Fruit fly (Drosophila melanogaster): Measurements from ENCODE around the gene CG14411.

Gene CG14411

dm6 chrX:14839047-14839446, 6.6 kb downstream of the CG14411 start, which contains the start of the genes CG32590 and Flo2 (continued):
- peak; percentile 60 for TF ChIP-seq sug (tag; optimal IDR thresholded peaks at IDR 0.05)
- peak; percentile 88 for TF ChIP-seq CG34422 (GFP tag; IDR thresholded peaks at IDR 0.05)
- peak; percentile 84 for TF ChIP-seq Rfx (GFP tag; IDR thresholded peaks at IDR 0.05)
- TF ChIP-seq kni (GFP tag; optimal IDR thresholded peaks at IDR 0.05), result no peak
- peak; percentile 90 for TF ChIP-seq vvl (GFP tag; IDR thresholded peaks at IDR 0.05)
- 0 out of 2 replicates have a peak, but pooled peaks have one; percentile 22 for TF ChIP-seq Doc2 (GFP tag; IDR thresholded peaks at IDR 0.05)
- no peak for TF ChIP-seq bigmax (GFP tag; optimal IDR thresholded peaks at IDR 0.05)
- TF ChIP-seq YL-1 (GFP tag; optimal IDR thresholded peaks at IDR 0.05), result no peak
- peak; percentile 69 for TF ChIP-seq CG10267 (tag; optimal IDR thresholded peaks at IDR 0.05)
- TF ChIP-seq CG12104 (GFP tag; optimal IDR thresholded peaks at IDR 0.05), result peak; percentile 13
- TF ChIP-seq vnd (GFP tag; IDR thresholded peaks at IDR 0.05; ENCODE audit: partially characterized antibody), result peak; percentile 98
- peak; percentile 61 for TF ChIP-seq CG7839 (tag; optimal IDR thresholded peaks at IDR 0.05)
- TF ChIP-seq Doc3 (GFP tag; IDR thresholded peaks at IDR 0.05; ENCODE audit: partially characterized antibody), result peak; percentile 97
- TF ChIP-seq CG17568 (GFP tag; optimal IDR thresholded peaks at IDR 0.05), result no peak
- no peak for TF ChIP-seq lov (optimal IDR thresholded peaks at IDR 0.05)
- TF ChIP-seq lov (GFP tag; IDR thresholded peaks at IDR 0.05), result peak; percentile 47; the same call in 1 of the 3 replicates
- TF ChIP-seq CG8388 (GFP tag; optimal IDR thresholded peaks at IDR 0.05), result peak; percentile 58
- TF ChIP-seq dimm (GFP tag; IDR thresholded peaks at IDR 0.05), result 0 out of 2 replicates have a peak, but pooled peaks have one; percentile 5
- TF ChIP-seq gce (GFP tag; IDR thresholded peaks at IDR 0.05), result peak; percentile 53; the same call in 1 of the 3 replicates
- peak; percentile 72; the same call in 1 of the 2 replicates for TF ChIP-seq Oaz (GFP tag; IDR thresholded peaks at IDR 0.05)
- TF ChIP-seq TFAM (GFP tag; optimal IDR thresholded peaks at IDR 0.05), result no peak
- TF ChIP-seq CG9876 (GFP tag; optimal IDR thresholded peaks at IDR 0.05), result peak; percentile 34
- TF ChIP-seq CG10209 (GFP tag; optimal IDR thresholded peaks at IDR 0.05), result peak; percentile 41
- peak; percentile 4 for TF ChIP-seq CG6254 (GFP tag; optimal IDR thresholded peaks at IDR 0.05)
- peak; percentile 57 for TF ChIP-seq CG18476 (GFP tag; optimal IDR thresholded peaks at IDR 0.05)
- TF ChIP-seq CG4730 (GFP tag; IDR thresholded peaks at IDR 0.05), result peak; percentile 67
- TF ChIP-seq Ets97D (GFP tag; optimal IDR thresholded peaks at IDR 0.05), result peak; percentile 72
- peak; percentile 72 for TF ChIP-seq CG1603 (tag; optimal IDR thresholded peaks at IDR 0.05)
- TF ChIP-seq insv (GFP tag; optimal IDR thresholded peaks at IDR 0.05), result peak in 1 of 2 experiments; percentile 91
- TF ChIP-seq Asciz (GFP tag; optimal IDR thresholded peaks at IDR 0.05), result no peak
- peak; percentile 78 for TF ChIP-seq pzg (GFP tag; optimal IDR thresholded peaks at IDR 0.05)
- TF ChIP-seq CG3847 (GFP tag; IDR thresholded peaks at IDR 0.05), result peak; percentile 81
- peak; percentile 61 for TF ChIP-seq CG12299 (tag; optimal IDR thresholded peaks at IDR 0.05)
- peak; percentile 81 for TF ChIP-seq Sin3A (optimal IDR thresholded peaks at IDR 0.05)
- peak; percentile 81 for TF ChIP-seq ranshi (GFP tag; IDR thresholded peaks at IDR 0.05)
- peak; percentile 71 for TF ChIP-seq CG11085 (GFP tag; IDR thresholded peaks at IDR 0.05)
- peak; percentile 69 for TF ChIP-seq B-H2 (GFP tag; optimal IDR thresholded peaks at IDR 0.05)
- TF ChIP-seq CG31388 (GFP tag; optimal IDR thresholded peaks at IDR 0.05), result no peak
- 0 out of 3 replicates have a peak, but pooled peaks have one; percentile 45 for TF ChIP-seq CG14050 (GFP tag; IDR thresholded peaks at IDR 0.05)
- TF ChIP-seq unpg (GFP tag; optimal IDR thresholded peaks at IDR 0.05), result peak; percentile 70
- TF ChIP-seq Side (GFP tag; optimal IDR thresholded peaks at IDR 0.05), result peak; percentile 70
- peak; percentile 10 for TF ChIP-seq CG12236 (GFP tag; optimal IDR thresholded peaks at IDR 0.05)
- peak; percentile 98 for TF ChIP-seq CG16813 (GFP tag; IDR thresholded peaks at IDR 0.05; ENCODE audit: partially characterized antibody)
- TF ChIP-seq CG9437 (GFP tag; optimal IDR thresholded peaks at IDR 0.05), result no peak
- peak; percentile 53 for TF ChIP-seq Dek (tag; optimal IDR thresholded peaks at IDR 0.05)
- peak; percentile 50 for TF ChIP-seq CG15601 (tag; optimal IDR thresholded peaks at IDR 0.05)
- TF ChIP-seq CG4328 (GFP tag; optimal IDR thresholded peaks at IDR 0.05), result no peak
- peak; percentile 18 for TF ChIP-seq gfzf (GFP tag; optimal IDR thresholded peaks at IDR 0.05)
- TF ChIP-seq CG8924 (tag; optimal IDR thresholded peaks at IDR 0.05), result peak; percentile 61
- TF ChIP-seq ssp (GFP tag; IDR thresholded peaks at IDR 0.05), result peak; percentile 77
- peak; percentile 64 for TF ChIP-seq vfl (GFP tag; optimal IDR thresholded peaks at IDR 0.05)
